Worm (Caenorhabditis elegans) whole organism, mixed stage, embryonic: ENCODE results near the gene lido-11.

Source experiments
- M03D4.4 ChIP-seq: sonication (generic microtip); optimal IDR thresholded peaks from 2 replicates; lab custom pipeline; 2017; ENCODE audit warnings: mild to moderate bottlenecking, missing genetic modification characterization, missing compliant biosample characterization
- blmp-1 ChIP-seq: fragments of 150-350 bp; optimal IDR thresholded peaks from 2 replicates; lab custom pipeline; 2014; ENCODE audit warnings: missing biosample characterization, missing genetic modification characterization
- ces-1 ChIP-seq: fragments of 150-350 bp; optimal IDR thresholded peaks from 2 replicates; lab custom pipeline; 2014; ENCODE audit warnings: missing biosample characterization, missing genetic modification reagents, missing genetic modification characterization
- elt-1 ChIP-seq: sonication (generic microtip); optimal IDR thresholded peaks from 2 replicates; lab custom pipeline; 2017; ENCODE audit warnings: missing genetic modification characterization, mild to moderate bottlenecking, missing compliant biosample characterization, antibody characterized with exemption, moderate library complexity, borderline replicate concordance; ENCODE audit not compliant: insufficient read depth
- hlh-1 ChIP-seq: fragments of 150-350 bp; optimal IDR thresholded peaks from 2 replicates; lab custom pipeline; 2014; ENCODE audit warnings: missing biosample characterization, missing genetic modification reagents, missing genetic modification characterization
- lin-13 ChIP-seq: fragments of 150-350 bp; optimal IDR thresholded peaks from 2 replicates; lab custom pipeline; 2014; ENCODE audit warnings: missing biosample characterization, missing genetic modification characterization
- lsy-2 ChIP-seq: fragments of 150-350 bp; optimal IDR thresholded peaks from 2 replicates; lab custom pipeline; 2014; ENCODE audit warnings: missing biosample characterization, missing genetic modification characterization
- mls-2 ChIP-seq: sonication (generic microtip); optimal IDR thresholded peaks from 2 replicates; lab custom pipeline; 2016; ENCODE audit warnings: mild to moderate bottlenecking, missing genetic modification characterization, moderate library complexity, missing compliant biosample characterization
- nhr-12 ChIP-seq: fragments of 150-350 bp; optimal IDR thresholded peaks from 2 replicates; lab custom pipeline; 2014; ENCODE audit warnings: missing biosample characterization, missing genetic modification characterization
- nhr-237 ChIP-seq: fragments of 150-350 bp; optimal IDR thresholded peaks from 2 replicates; lab custom pipeline; 2014; ENCODE audit warnings: missing biosample characterization, missing genetic modification characterization
- nhr-28 ChIP-seq: fragments of 150-350 bp; optimal IDR thresholded peaks from 2 replicates; lab custom pipeline; 2014; ENCODE audit warnings: missing biosample characterization, missing genetic modification characterization
- snpc-4 ChIP-seq: fragments of 150-350 bp; optimal IDR thresholded peaks from 2 replicates; lab custom pipeline; 2014; ENCODE audit warnings: missing biosample characterization, missing genetic modification characterization
- unc-62 ChIP-seq: fragments of 150-350 bp; optimal IDR thresholded peaks from 2 replicates; lab custom pipeline; 2014; ENCODE audit warnings: missing biosample characterization, missing genetic modification reagents, missing genetic modification characterization
- ztf-11 ChIP-seq: fragments of 150-350 bp; optimal IDR thresholded peaks from 2 replicates; lab custom pipeline; 2014; ENCODE audit warnings: missing biosample characterization, missing genetic modification characterization

DNA sequence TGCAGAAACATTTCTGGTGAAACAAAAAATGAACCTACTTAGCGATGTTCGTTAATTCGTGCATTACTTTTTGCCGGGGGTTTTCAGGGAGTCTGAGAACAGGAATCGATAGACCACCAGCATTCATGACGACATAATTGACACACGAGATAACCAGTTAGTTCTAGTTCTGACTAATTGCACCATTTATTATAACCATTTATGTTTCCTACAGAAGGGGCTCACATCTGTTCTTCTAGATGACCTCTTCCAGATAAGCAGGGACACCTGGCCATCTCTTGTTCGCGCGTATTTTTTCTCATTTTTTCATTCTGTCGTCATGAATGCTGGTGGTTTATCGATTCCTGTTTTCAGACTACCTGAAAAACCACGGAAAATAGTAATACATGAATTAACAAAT lies 4.6 kb downstream of the lido-11 start, which contains the start of gene sdz-5:
- TF ChIP-seq blmp-1 (tag; lab: Kevin White, UChicago), result no peak
- no peak for TF ChIP-seq nhr-237
- no peak for TF ChIP-seq unc-62
- no peak for TF ChIP-seq ztf-11 (tag; lab: Kevin White, UChicago)
- TF ChIP-seq mls-2 (tag; lab: Kevin White, UChicago), result no peak
- TF ChIP-seq nhr-28 (tag; lab: Kevin White, UChicago), result no peak
- TF ChIP-seq nhr-12 (tag; lab: Kevin White, UChicago), result no peak
- no peak for TF ChIP-seq elt-1 (tag; lab: Kevin White, UChicago)
- TF ChIP-seq lin-13, result no peak
- no peak for TF ChIP-seq snpc-4 (tag; lab: Kevin White, UChicago)
- TF ChIP-seq ces-1, result no peak
- TF ChIP-seq lsy-2 (tag; lab: Kevin White, UChicago), result no peak
- TF ChIP-seq M03D4.4 (tag; lab: Kevin White, UChicago), result no peak
- no peak for TF ChIP-seq hlh-1 (tag; lab: Kevin White, UChicago)
